Worm (Caenorhabditis elegans): ENCODE measurements around the gene nhr-132.

ce11 chrV:559940-560339 lies 25.7 kb downstream of the nhr-132 start, which contains the start of gene srx-7:
- TF ChIP-seq blmp-1 (tag; optimal IDR thresholded peaks at IDR 0.05): no peak
- no peak for TF ChIP-seq pha-4 (tag; optimal IDR thresholded peaks at IDR 0.05)
